Fruit fly (Drosophila melanogaster) whole organism, embryonic: ENCODE data around the gene HUWE1.
A peak's percentile ranks its signal among the peaks of the same experiment; 100 is the strongest.

Experiments
- Awh ChIP-seq: fragments of 200-800 bp; sonication (Bioruptor generic); IDR thresholded peaks from 2 replicates; pipeline ENCODE4, ENCODE4 v1.3.6; 2022; ENCODE audit warnings: missing biosample characterization, missing genetic modification characterization
- Bteb2 ChIP-seq: fragments of 200-800 bp; sonication (Bioruptor generic); optimal IDR thresholded peaks from 2 replicates; lab custom pipeline; 2016; ENCODE audit warnings: missing biosample characterization, missing genetic modification characterization
- CG10654 ChIP-seq: fragments of 200-800 bp; sonication (Bioruptor generic); optimal IDR thresholded peaks from 2 replicates; lab custom pipeline; 2016; ENCODE audit warnings: missing biosample characterization, missing genetic modification characterization
- CG10979 ChIP-seq: fragments of 200-800 bp; sonication (Bioruptor generic); optimal IDR thresholded peaks from 2 replicates; lab custom pipeline; 2018; ENCODE audit warnings: missing biosample characterization, mild to moderate bottlenecking, missing genetic modification characterization, moderate library complexity
- CG13296 ChIP-seq: fragments of 200-800 bp; sonication (Bioruptor generic); optimal IDR thresholded peaks from 3 replicates; lab custom pipeline; 2018; ENCODE audit warnings: missing biosample characterization, mild to moderate bottlenecking, missing genetic modification characterization
- CG13424 ChIP-seq: fragments of 200-800 bp; sonication (Bioruptor generic); optimal IDR thresholded peaks from 2 replicates; lab custom pipeline; 2019; ENCODE audit warnings: missing biosample characterization, mild to moderate bottlenecking, missing genetic modification characterization, moderate library complexity
- CG15269 ChIP-seq: fragments of 200-800 bp; sonication (Bioruptor generic); optimal IDR thresholded peaks from 2 replicates; lab custom pipeline; 2018; ENCODE audit warnings: missing biosample characterization, mild to moderate bottlenecking, missing genetic modification characterization, moderate library complexity
- CG17612 ChIP-seq: fragments of 200-800 bp; sonication (Bioruptor generic); IDR thresholded peaks from 2 replicates; pipeline ENCODE4 v1.3.6; 2022; ENCODE audit warnings: missing biosample characterization, missing genetic modification characterization
- CG17912 ChIP-seq: fragments of 200-800 bp; sonication (Bioruptor generic); optimal IDR thresholded peaks from 2 replicates; lab custom pipeline; 2018; ENCODE audit warnings: missing biosample characterization, mild to moderate bottlenecking, missing genetic modification characterization
- CG18476 ChIP-seq: fragments of 200-800 bp; sonication (Bioruptor generic); optimal IDR thresholded peaks from 2 replicates; lab custom pipeline; 2016; ENCODE audit warnings: missing biosample characterization, mild to moderate bottlenecking, missing genetic modification characterization
- CG31388 ChIP-seq: fragments of 200-800 bp; sonication (Bioruptor generic); optimal IDR thresholded peaks from 2 replicates; lab custom pipeline; 2016; ENCODE audit warnings: missing biosample characterization, missing genetic modification characterization
- CG3407 ChIP-seq: fragments of 200-800 bp; sonication (Bioruptor generic); optimal IDR thresholded peaks from 2 replicates; lab custom pipeline; 2018; ENCODE audit warnings: missing biosample characterization, mild to moderate bottlenecking, missing genetic modification characterization
- CG34422 ChIP-seq: fragments of 200-800 bp; sonication (Bioruptor generic); IDR thresholded peaks from 3 replicates; pipeline ENCODE4 v1.3.6; 2022; ENCODE audit warnings: missing biosample characterization, missing genetic modification characterization
- CG4404 ChIP-seq: fragments of 200-800 bp; sonication (Bioruptor generic); IDR thresholded peaks from 2 replicates; pipeline ENCODE4 v1.3.6; 2022; ENCODE audit warnings: missing biosample characterization, missing genetic modification characterization
- CG4617 ChIP-seq: fragments of 200-800 bp; sonication (Bioruptor generic); optimal IDR thresholded peaks from 3 replicates; lab custom pipeline; 2016; ENCODE audit warnings: missing biosample characterization, missing genetic modification characterization, borderline replicate concordance
- CG6791 ChIP-seq: fragments of 200-800 bp; sonication (Bioruptor generic); IDR thresholded peaks from 3 replicates; pipeline ENCODE4 v1.3.6; 2022; ENCODE audit warnings: missing biosample characterization, missing genetic modification characterization; ENCODE audit not compliant: partially characterized antibody
- CG7928 ChIP-seq: fragments of 200-800 bp; sonication (Bioruptor generic); optimal IDR thresholded peaks from 2 replicates; lab custom pipeline; 2017; ENCODE audit warnings: missing biosample characterization, mild to moderate bottlenecking, missing genetic modification characterization
- CHES-1-like ChIP-seq: fragments of 200-800 bp; sonication (Bioruptor generic); optimal IDR thresholded peaks from 2 replicates; lab custom pipeline; 2016; ENCODE audit warnings: missing biosample characterization, missing genetic modification characterization
- CoRest ChIP-seq: fragments of 200-800 bp; sonication (Bioruptor generic); optimal IDR thresholded peaks from 3 replicates; lab custom pipeline; 2018; ENCODE audit warnings: missing biosample characterization, mild to moderate bottlenecking, missing genetic modification characterization, moderate library complexity
- Dad ChIP-seq: fragments of 200-800 bp; sonication (Bioruptor generic); optimal IDR thresholded peaks from 3 replicates; lab custom pipeline; 2016; ENCODE audit warnings: missing biosample characterization, missing genetic modification characterization
- Dfd ChIP-seq, 2 experiments: fragments of >200 bp; optimal IDR thresholded peaks; 2 replicates each; lab custom pipeline; 2017; ENCODE audit warnings: missing biosample characterization in 2 of 2, missing genetic modification characterization in 2 of 2
- Drgx ChIP-seq: fragments of 200-800 bp; sonication (Bioruptor generic); IDR thresholded peaks from 2 replicates; pipeline ENCODE4 v1.3.6; 2022; ENCODE audit warnings: missing biosample characterization, missing genetic modification characterization
- E2f1 ChIP-seq: fragments of 200-800 bp; sonication (Bioruptor generic); IDR thresholded peaks from 2 replicates; pipeline ENCODE4 v1.3.6; 2022; ENCODE audit warnings: missing biosample characterization, missing genetic modification characterization
- GATAe ChIP-seq: fragments of 200-800 bp; sonication (Bioruptor generic); conservative IDR thresholded peaks from 2 replicates; pipeline ENCODE4 v1.3.6; 2022; ENCODE audit warnings: missing biosample characterization, missing genetic modification characterization
- Hey ChIP-seq: fragments of 200-800 bp; sonication (Bioruptor generic); optimal IDR thresholded peaks from 3 replicates; lab custom pipeline; 2018; ENCODE audit warnings: missing biosample characterization, mild to moderate bottlenecking, missing genetic modification characterization
- Hr3 ChIP-seq: fragments of 200-800 bp; sonication (Bioruptor generic); optimal IDR thresholded peaks from 3 replicates; lab custom pipeline; 2016; ENCODE audit warnings: missing biosample characterization, missing genetic modification characterization
- Jarid2 ChIP-seq: fragments of 200-800 bp; sonication (Bioruptor generic); optimal IDR thresholded peaks from 3 replicates; lab custom pipeline; 2017; ENCODE audit warnings: mild to moderate bottlenecking, missing biosample characterization, missing genetic modification reagents, missing genetic modification characterization
- NC2α ChIP-seq: fragments of 200-800 bp; sonication (Bioruptor generic); optimal IDR thresholded peaks from 2 replicates; lab custom pipeline; 2016; ENCODE audit warnings: missing biosample characterization, missing genetic modification characterization
- Pdp1 ChIP-seq, 2 experiments: fragments of 200-800 bp; sonication (Bioruptor generic); optimal IDR thresholded peaks; 3 replicates each; lab custom pipeline; 2016; ENCODE audit warnings: missing biosample characterization in 2 of 2, missing genetic modification characterization in 2 of 2, mild to moderate bottlenecking in 1 of 2, moderate library complexity in 1 of 2
- Rx ChIP-seq: fragments of 200-800 bp; sonication (Bioruptor generic); IDR thresholded peaks from 2 replicates; pipeline ENCODE4 v1.3.6; 2022; ENCODE audit warnings: missing biosample characterization, missing genetic modification characterization
- Scr ChIP-seq: fragments of 200-800 bp; sonication (Bioruptor generic); IDR thresholded peaks from 2 replicates; pipeline ENCODE4 v1.3.6; 2022; ENCODE audit warnings: missing biosample characterization, missing genetic modification characterization; ENCODE audit not compliant: partially characterized antibody
- Taf1 ChIP-seq: fragments of 200-800 bp; sonication (Bioruptor generic); IDR thresholded peaks from 2 replicates; pipeline ENCODE4 v1.3.6; 2022; ENCODE audit warnings: missing biosample characterization, missing genetic modification characterization
- Usf ChIP-seq: fragments of 200-800 bp; sonication (Bioruptor generic); optimal IDR thresholded peaks from 2 replicates; lab custom pipeline; 2017; ENCODE audit warnings: missing genotype, missing biosample characterization, missing genetic modification characterization
- ase ChIP-seq: fragments of 200-800 bp; sonication (Bioruptor generic); IDR thresholded peaks from 3 replicates; pipeline ENCODE4 v1.3.6; 2022; ENCODE audit warnings: missing biosample characterization, missing genetic modification characterization
- danr ChIP-seq: fragments of 200-800 bp; sonication (Bioruptor generic); IDR thresholded peaks from 2 replicates; pipeline ENCODE4 v1.3.6; 2022; ENCODE audit warnings: missing biosample characterization, missing genetic modification characterization
- dati ChIP-seq: fragments of 200-800 bp; sonication (Bioruptor generic); IDR thresholded peaks from 2 replicates; pipeline ENCODE4 v1.3.6; 2022; ENCODE audit warnings: missing biosample characterization, missing genetic modification characterization
- fd3F ChIP-seq: fragments of 200-800 bp; sonication (Bioruptor generic); optimal IDR thresholded peaks from 2 replicates; lab custom pipeline; 2018; ENCODE audit warnings: missing biosample characterization, mild to moderate bottlenecking, missing genetic modification characterization, moderate library complexity
- fu2 ChIP-seq: fragments of 200-800 bp; sonication (Bioruptor generic); optimal IDR thresholded peaks from 2 replicates; lab custom pipeline; 2016; ENCODE audit warnings: missing biosample characterization, missing genetic modification characterization
- lbe ChIP-seq: fragments of 200-800 bp; sonication (Bioruptor generic); optimal IDR thresholded peaks from 2 replicates; lab custom pipeline; 2016; ENCODE audit warnings: missing biosample characterization, mild to moderate bottlenecking, missing genetic modification characterization
- lov ChIP-seq, 2 experiments: fragments of 200-800 bp in 1 of 2; fragments of >200 bp in 1 of 2; sonication (Bioruptor generic) in 1 of 2; IDR thresholded peaks in 1 of 2; optimal IDR thresholded peaks in 1 of 2; 2 replicates in 1 of 2; 3 replicates in 1 of 2; pipeline versions ENCODE4 v1.3.6 to Lab custom; 2017 to 2022; ENCODE audit warnings: missing biosample characterization in 1 of 2, missing genetic modification characterization in 1 of 2
- nau ChIP-seq: fragments of 200-800 bp; sonication (Bioruptor generic); optimal IDR thresholded peaks from 3 replicates; lab custom pipeline; 2017; ENCODE audit warnings: missing biosample characterization, mild to moderate bottlenecking, missing genetic modification characterization, missing genetic modification reagents
- org-1 ChIP-seq: fragments of 200-800 bp; sonication (Bioruptor generic); optimal IDR thresholded peaks from 2 replicates; lab custom pipeline; 2017; ENCODE audit warnings: missing biosample characterization, missing genetic modification characterization
- peb ChIP-seq: fragments of 200-800 bp; sonication (Bioruptor generic); IDR thresholded peaks from 2 replicates; pipeline ENCODE4 v1.3.6; 2022; ENCODE audit warnings: missing biosample characterization, missing genetic modification characterization
- psq ChIP-seq: fragments of 200-800 bp; sonication (Bioruptor generic); optimal IDR thresholded peaks from 2 replicates; lab custom pipeline; 2017; ENCODE audit warnings: missing biosample characterization, missing genetic modification characterization
- sd ChIP-seq: fragments of 200-800 bp; sonication (Bioruptor generic); optimal IDR thresholded peaks from 3 replicates; lab custom pipeline; 2018; ENCODE audit warnings: missing biosample characterization, mild to moderate bottlenecking, missing genetic modification characterization, moderate library complexity
- slp2 ChIP-seq: fragments of 200-800 bp; sonication (Bioruptor generic); optimal IDR thresholded peaks from 2 replicates; lab custom pipeline; 2016; ENCODE audit warnings: missing biosample characterization, missing genetic modification characterization
- so ChIP-seq: fragments of 200-800 bp; sonication (Bioruptor generic); IDR thresholded peaks from 3 replicates; pipeline ENCODE4 v1.3.6; 2022; ENCODE audit warnings: missing biosample characterization, missing genetic modification characterization
- stwl ChIP-seq: fragments of 200-800 bp; sonication (Bioruptor generic); optimal IDR thresholded peaks from 3 replicates; lab custom pipeline; 2018; ENCODE audit warnings: missing biosample characterization, mild to moderate bottlenecking, missing genetic modification characterization, moderate library complexity
- tll ChIP-seq, 2 experiments: fragments of 200-800 bp in 1 of 2; fragments of >200 bp in 1 of 2; sonication (Bioruptor generic) in 1 of 2; optimal IDR thresholded peaks; 2 replicates each; lab custom pipeline; 2017 to 2019; ENCODE audit warnings: missing biosample characterization in 2 of 2, missing genetic modification characterization in 2 of 2, mild to moderate bottlenecking in 1 of 2, moderate library complexity in 1 of 2
- tup ChIP-seq: fragments of 200-800 bp; sonication (Bioruptor generic); optimal IDR thresholded peaks from 2 replicates; lab custom pipeline; 2016; ENCODE audit warnings: missing biosample characterization, mild to moderate bottlenecking, missing genetic modification characterization, moderate library complexity

HUWE1 gene

dm6 chrX:15671026-15671563 is 41.3 kb upstream of the HUWE1 start, which contains the start of gene CG15646 (continued):
- no peak for TF ChIP-seq NC2α
- peak; percentile 25 for TF ChIP-seq lbe (GFP tag; lab: Kevin White, UChicago)
- TF ChIP-seq stwl (tag; lab: Kevin White, UChicago), result peak; percentile 31
- peak; percentile 73; the same call in 2 of the 3 replicates for TF ChIP-seq CG6791
- peak; percentile 80 for TF ChIP-seq CG13424 (tag; lab: Kevin White, UChicago)
- TF ChIP-seq Awh (GFP tag; lab: Robert Waterston, UW), result peak; percentile 34; the same call in 1 of the 2 replicates
- peak; percentile 62 for TF ChIP-seq E2f1 (GFP tag; lab: Robert Waterston, UW)
- TF ChIP-seq tup (GFP tag; lab: Kevin White, UChicago), result no peak
- peak; percentile 95 for TF ChIP-seq CG10979 (tag; lab: Kevin White, UChicago)
- TF ChIP-seq CG13296 (GFP tag; lab: Kevin White, UChicago), result peak; percentile 8
- no peak for TF ChIP-seq CG31388
- TF ChIP-seq Hr3 (GFP tag; lab: Kevin White, UChicago), result peak; percentile 65
- peak in 1 of 2 experiments; percentile 57 for TF ChIP-seq tll (GFP tag; optimal IDR thresholded peaks at IDR 0.05; lab: Kevin White, UChicago)
- peak; percentile 98 for TF ChIP-seq CG18476
- no peak for TF ChIP-seq Pdp1 (GFP tag; optimal IDR thresholded peaks at IDR 0.05; lab: Kevin White, UChicago)
- no peak for TF ChIP-seq fd3F
- no peak for TF ChIP-seq CG17912
- no peak for TF ChIP-seq Scr
- TF ChIP-seq sd (tag; lab: Kevin White, UChicago), result peak; percentile 62
- peak; percentile 47; the same call in 1 of the 2 replicates for TF ChIP-seq peb
- TF ChIP-seq Hey (tag; lab: Kevin White, UChicago), result no peak
- no peak for TF ChIP-seq CG17612 (GFP tag; lab: Robert Waterston, UW)
- TF ChIP-seq ase, result peak; percentile 37; the same call in 1 of the 3 replicates
- TF ChIP-seq danr, result no peak
- TF ChIP-seq psq (GFP tag; lab: Kevin White, UChicago), result no peak
- TF ChIP-seq CG4617 (GFP tag; lab: Kevin White, UChicago), result peak; percentile 6
- TF ChIP-seq GATAe (GFP tag; lab: Robert Waterston, UW), result no peak
- TF ChIP-seq CG10654 (GFP tag; lab: Kevin White, UChicago), result peak; percentile 65
- TF ChIP-seq dati (GFP tag; lab: Robert Waterston, UW), result no peak
- TF ChIP-seq Rx (GFP tag; lab: Robert Waterston, UW), result no peak
- TF ChIP-seq Dfd (GFP tag; optimal IDR thresholded peaks at IDR 0.05; lab: Kevin White, UChicago), result no peak
- TF ChIP-seq Drgx, result no peak
- no peak for TF ChIP-seq nau (GFP tag; lab: Kevin White, UChicago)
- TF ChIP-seq CoRest (tag; lab: Kevin White, UChicago), result peak; percentile 85
- peak; percentile 51 for TF ChIP-seq Usf (GFP tag; lab: Kevin White, UChicago)
- no peak for TF ChIP-seq CG7928 (GFP tag; lab: Kevin White, UChicago)
- no peak for TF ChIP-seq CG15269
- TF ChIP-seq Dad, result no peak
- TF ChIP-seq Jarid2 (GFP tag; lab: Kevin White, UChicago), result peak; percentile 25
- no peak for TF ChIP-seq CHES-1-like (GFP tag; lab: Kevin White, UChicago)
- TF ChIP-seq so, result no peak
- peak; percentile 60 for TF ChIP-seq CG3407 (GFP tag; lab: Kevin White, UChicago)
- peak; percentile 52 for TF ChIP-seq org-1 (GFP tag; lab: Kevin White, UChicago)
- TF ChIP-seq fu2 (GFP tag; lab: Kevin White, UChicago), result no peak
- TF ChIP-seq Taf1 (GFP tag; lab: Robert Waterston, UW), result no peak
- no peak for TF ChIP-seq Bteb2
- peak; percentile 84 for TF ChIP-seq CG4404 (GFP tag; lab: Robert Waterston, UW)
- no peak for TF ChIP-seq CG34422 (GFP tag; lab: Robert Waterston, UW)
- no peak for TF ChIP-seq slp2 (GFP tag; lab: Kevin White, UChicago)
- no peak for TF ChIP-seq lov (optimal IDR thresholded peaks at IDR 0.05; lab: Kevin White, UChicago)
- TF ChIP-seq lov (GFP tag; IDR thresholded peaks at IDR 0.05; lab: Robert Waterston, UW), result 0 out of 3 replicates have a peak, but pooled peaks have one; percentile 62
